Fruit fly (Drosophila melanogaster) whole organism, embryonic: Measurements from ENCODE around the gene CG13894.

Experiments
- CG18011 ChIP-seq: fragments of 200-800 bp; sonication (Bioruptor generic); optimal IDR thresholded peaks from 2 replicates; lab custom pipeline; 2017; ENCODE audit warnings: missing biosample characterization, missing genetic modification characterization, mild to moderate bottlenecking, moderate library complexity, missing genotype
- CG7271 ChIP-seq: fragments of 200-800 bp; sonication (Bioruptor generic); optimal IDR thresholded peaks from 2 replicates; lab custom pipeline; 2018; ENCODE audit warnings: missing biosample characterization, mild to moderate bottlenecking, missing genetic modification characterization, moderate library complexity
- nau ChIP-seq: fragments of 200-800 bp; sonication (Bioruptor generic); optimal IDR thresholded peaks from 3 replicates; lab custom pipeline; 2017; ENCODE audit warnings: missing biosample characterization, mild to moderate bottlenecking, missing genetic modification characterization, missing genetic modification reagents

DNA sequence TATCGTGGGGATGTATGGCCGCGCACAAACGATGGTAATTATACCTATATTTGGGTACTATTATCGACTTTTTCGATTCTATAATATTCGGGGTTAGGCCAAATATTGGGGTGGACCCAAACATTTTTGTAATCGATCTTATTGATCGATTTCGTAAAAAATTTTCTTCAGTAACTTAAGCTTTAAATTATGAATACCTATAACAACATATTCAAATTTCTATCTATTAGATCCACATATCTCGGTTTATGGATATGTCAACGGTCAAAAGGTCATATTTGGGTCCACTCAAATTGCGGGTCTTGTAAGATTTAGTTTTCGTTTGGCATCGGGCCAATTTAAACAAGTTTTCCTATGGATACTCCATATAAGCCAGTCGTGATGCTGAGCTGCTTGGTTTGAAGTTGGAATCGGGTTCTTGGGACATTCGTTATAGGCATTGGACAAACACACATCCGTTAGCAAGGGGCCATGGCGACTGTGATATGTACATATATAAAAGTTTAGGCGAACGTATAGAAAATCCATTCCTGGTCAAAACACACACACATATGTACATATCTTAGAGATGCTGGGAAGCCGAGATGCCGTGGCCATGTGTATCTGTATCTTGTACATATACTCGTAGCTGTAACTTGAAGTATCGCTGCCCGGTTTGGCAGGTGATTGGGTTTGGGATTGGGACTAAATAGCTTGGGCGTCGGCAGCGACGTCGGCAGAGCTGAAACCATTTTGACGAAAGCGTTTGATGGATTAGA lies 1.4 kb upstream of the CG13894 start:
- TF ChIP-seq CG7271 (tag; lab: Kevin White, UChicago) (no peak), CG18011 (peak; percentile 75), nau (peak; percentile 74)
